Worm (Caenorhabditis elegans): Measurements from ENCODE around the gene F09G8.10.
A peak's percentile ranks its signal among the peaks of the same experiment; 100 is the strongest.

DNA sequence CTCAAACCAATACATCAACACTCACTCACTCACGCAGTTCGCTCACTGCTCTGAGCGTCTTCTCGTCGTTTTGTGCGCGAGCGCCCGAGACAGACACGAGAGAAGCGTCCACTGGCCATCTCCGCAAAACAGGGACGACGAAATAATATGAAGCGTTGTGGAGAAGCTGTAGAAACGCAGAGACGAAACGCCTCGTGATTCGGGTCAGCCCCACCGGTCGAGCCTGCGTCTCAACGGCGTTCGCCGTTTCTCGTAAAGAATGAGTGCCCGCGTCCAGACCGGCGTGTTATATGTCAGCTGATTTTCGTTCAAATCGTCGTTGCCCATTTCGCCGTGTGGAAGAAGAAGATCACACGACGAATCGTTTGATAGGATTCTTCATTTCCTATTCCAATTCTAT is 44.5 kb downstream of the F09G8.10 start, which contains the start of gene fbxl-1:
- peak; percentile 84 for TF ChIP-seq him-1 (tag; optimal IDR thresholded peaks at IDR 0.05)
- peak; percentile 2 for TF ChIP-seq W03F9.2 (tag; optimal IDR thresholded peaks at IDR 0.05)
